Worm (Caenorhabditis elegans): ENCODE results near the gene C17G10.7.

C17G10.7 gene

ce11 chrII:5607756-5608155 is at the start of gene C17G10.7:
C17G10.7 (minus strand) TSS chrII:5607856.
- TF ChIP-seq hpl-2 (GFP tag; optimal IDR thresholded peaks at IDR 0.05) = no peak
- TF ChIP-seq C34B4.2 (tag; optimal IDR thresholded peaks at IDR 0.05) = no peak
- TF ChIP-seq sup-37 (GFP tag; optimal IDR thresholded peaks at IDR 0.05) = no peak
- no peak for TF ChIP-seq egl-13 (tag; optimal IDR thresholded peaks at IDR 0.05)
- TF ChIP-seq mep-1 (tag; optimal IDR thresholded peaks at IDR 0.05) = no peak
- TF ChIP-seq C16A3.4 (tag; optimal IDR thresholded peaks at IDR 0.05) = no peak
- TF ChIP-seq rnt-1 (tag; optimal IDR thresholded peaks at IDR 0.05) = no peak

DNA sequence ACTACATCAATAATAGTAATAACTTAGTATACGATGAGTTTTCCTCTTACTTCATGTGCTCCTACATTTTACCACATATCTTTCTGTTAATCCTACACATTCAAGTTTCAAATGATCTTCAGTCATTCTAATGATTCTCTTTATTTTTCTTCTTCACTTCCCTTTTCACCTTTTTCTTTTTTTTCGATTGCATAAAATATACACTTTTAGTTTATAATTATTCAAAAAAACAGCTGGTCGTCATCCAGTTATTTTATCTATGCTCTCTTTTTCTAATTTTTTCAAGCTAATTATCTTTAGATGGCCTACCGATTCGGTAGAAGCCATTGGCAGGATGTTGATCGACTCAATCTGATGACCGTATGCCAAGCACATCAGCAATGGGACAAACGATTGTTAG is 46.6 kb upstream of the C17G10.7 start, which contains the start of gene F59E12.1:
Gene F59E12.1 (plus strand): TSS at position 301 of the 400 bp plus-strand sequence.
- TF ChIP-seq unc-30 (tag; optimal IDR thresholded peaks at IDR 0.05) = no peak
- no peak for TF ChIP-seq ztf-4 (tag; optimal IDR thresholded peaks at IDR 0.05)
- no peak for TF ChIP-seq lsy-2 (tag; optimal IDR thresholded peaks at IDR 0.05)
- no peak for TF ChIP-seq nhr-12 (tag; optimal IDR thresholded peaks at IDR 0.05)
- no peak for TF ChIP-seq nhr-90 (tag; optimal IDR thresholded peaks at IDR 0.05; ENCODE audit: poor library complexity)
- TF ChIP-seq C34B4.2 (tag; optimal IDR thresholded peaks at IDR 0.05) = no peak
- TF ChIP-seq pqm-1 (tag; optimal IDR thresholded peaks at IDR 0.05) = no peak
- no peak for TF ChIP-seq dpl-1 (GFP tag; optimal IDR thresholded peaks at IDR 0.05)
- no peak for TF ChIP-seq nhr-77 (tag; optimal IDR thresholded peaks at IDR 0.05)
- TF ChIP-seq nhr-20 (tag; optimal IDR thresholded peaks at IDR 0.05) = no peak
- TF ChIP-seq C16A3.4 (tag; optimal IDR thresholded peaks at IDR 0.05) = no peak
- TF ChIP-seq hlh-4 (tag; optimal IDR thresholded peaks at IDR 0.05) = no peak
- TF ChIP-seq sptf-1 (tag; optimal IDR thresholded peaks at IDR 0.05) = no peak
- no peak for TF ChIP-seq swsn-7 (tag; optimal IDR thresholded peaks at IDR 0.05)
- no peak for TF ChIP-seq ama-1 (optimal IDR thresholded peaks at IDR 0.05)
- TF ChIP-seq aha-1 (tag; optimal IDR thresholded peaks at IDR 0.05) = no peak
- TF ChIP-seq nhr-11 (tag; optimal IDR thresholded peaks at IDR 0.05) = no peak
- TF ChIP-seq skn-1 (tag; optimal IDR thresholded peaks at IDR 0.05) = no peak
- no peak for TF ChIP-seq ztf-11 (tag; optimal IDR thresholded peaks at IDR 0.05)
- no peak for TF ChIP-seq elt-2 (tag; optimal IDR thresholded peaks at IDR 0.05)

ce11 chrII:5652334-5652733 is 44.7 kb upstream of the C17G10.7 start, which contains the start of gene bli-2:
bli-2 (minus strand) TSS chrII:5652434.
- TF ChIP-seq mab-9 (GFP tag; IDR thresholded peaks at IDR 0.05) = no peak
- no peak for TF ChIP-seq nhr-12 (tag; optimal IDR thresholded peaks at IDR 0.05)
- TF ChIP-seq hlh-17 (GFP tag; optimal IDR thresholded peaks at IDR 0.05; ENCODE audit: borderline replicate concordance) = no peak
- no peak for TF ChIP-seq tbx-2 (tag; optimal IDR thresholded peaks at IDR 0.05)
- TF ChIP-seq unc-130 (tag; optimal IDR thresholded peaks at IDR 0.05) = no peak
- no peak for TF ChIP-seq zag-1 (tag; optimal IDR thresholded peaks at IDR 0.05)
- TF ChIP-seq ztf-4 (tag; optimal IDR thresholded peaks at IDR 0.05) = no peak
- no peak for TF ChIP-seq hpl-2 (GFP tag; optimal IDR thresholded peaks at IDR 0.05)
- no peak for TF ChIP-seq nhr-11 (tag; optimal IDR thresholded peaks at IDR 0.05)
- TF ChIP-seq nhr-237 (tag; optimal IDR thresholded peaks at IDR 0.05) = no peak
- no peak for TF ChIP-seq nhr-85 (tag)
- TF ChIP-seq nhr-76 (tag; optimal IDR thresholded peaks at IDR 0.05) = no peak
- no peak for TF ChIP-seq unc-62 (GFP tag; optimal IDR thresholded peaks at IDR 0.05)
- TF ChIP-seq vab-15 (tag; optimal IDR thresholded peaks at IDR 0.05) = no peak

- TF ChIP-seq efl-1 (optimal IDR thresholded peaks at IDR 0.05) = no peak
- peak in 1 of 2 experiments; percentile 35 for TF ChIP-seq efl-1 (GFP tag; optimal IDR thresholded peaks at IDR 0.05 in 1 of 2)
- TF ChIP-seq elt-3 (tag; optimal IDR thresholded peaks at IDR 0.05) = no peak
These were observed 43.8 kb upstream of the C17G10.7 start for ce11 chrII:5651426-5651825.
